Fruit fly (Drosophila melanogaster) whole organism, prepupa: ENCODE measurements around the gene CG43072.
A peak's percentile ranks its signal among the peaks of the same experiment; 100 is the strongest.

Source experiments
- Blimp-1 ChIP-seq: fragments of 200-800 bp; sonication (Bioruptor generic); optimal IDR thresholded peaks from 3 replicates; lab custom pipeline; 2017; ENCODE audit warnings: missing biosample characterization, missing genetic modification characterization, mild to moderate bottlenecking, moderate library complexity, missing genetic modification reagents
- CG10631 ChIP-seq: fragments of 200-800 bp; sonication (Bioruptor generic); optimal IDR thresholded peaks from 2 replicates; lab custom pipeline; 2016; ENCODE audit warnings: missing biosample characterization, missing genetic modification characterization
- CG11762 ChIP-seq: fragments of 200-800 bp; sonication (Bioruptor generic); optimal IDR thresholded peaks from 3 replicates; lab custom pipeline; 2016; ENCODE audit warnings: missing biosample characterization, missing genetic modification characterization; ENCODE audit not compliant: insufficient read depth
- CG11902 ChIP-seq: fragments of 200-800 bp; sonication (Bioruptor generic); optimal IDR thresholded peaks from 3 replicates; lab custom pipeline; 2016; ENCODE audit warnings: missing biosample characterization, missing genetic modification characterization
- CG15336 ChIP-seq: fragments of 200-800 bp; sonication (Bioruptor generic); IDR thresholded peaks from 2 replicates; pipeline ENCODE4 v1.3.6; 2022; ENCODE audit warnings: missing biosample characterization, missing genetic modification characterization
- CG3032 ChIP-seq: fragments of 200-800 bp; optimal IDR thresholded peaks from 2 replicates; lab custom pipeline; 2019; ENCODE audit warnings: missing biosample characterization, mild to moderate bottlenecking, missing genetic modification characterization, moderate library complexity
- CG32006 ChIP-seq: fragments of 200-800 bp; sonication (Bioruptor generic); optimal IDR thresholded peaks from 3 replicates; lab custom pipeline; 2017; ENCODE audit warnings: missing biosample characterization, mild to moderate bottlenecking, missing genetic modification characterization
- CG6854 ChIP-seq: fragments of 200-800 bp; sonication (Bioruptor generic); optimal IDR thresholded peaks from 2 replicates; lab custom pipeline; 2017; ENCODE audit warnings: missing biosample characterization, mild to moderate bottlenecking, missing genetic modification characterization
- Hr38 ChIP-seq: sonication (Bioruptor generic); optimal IDR thresholded peaks from 2 replicates; lab custom pipeline; 2016; ENCODE audit warnings: missing biosample characterization, missing genetic modification characterization
- Smox ChIP-seq: fragments of 200-800 bp; sonication (Bioruptor generic); optimal IDR thresholded peaks from 3 replicates; lab custom pipeline; 2016; ENCODE audit warnings: missing biosample characterization, missing genetic modification characterization
- Sox102F ChIP-seq: fragments of 200-800 bp; sonication (Bioruptor generic); optimal IDR thresholded peaks from 2 replicates; lab custom pipeline; 2016; ENCODE audit warnings: missing biosample characterization, mild to moderate bottlenecking, missing genetic modification characterization
- Sox15 ChIP-seq: fragments of 200-800 bp; sonication (Bioruptor generic); optimal IDR thresholded peaks from 3 replicates; lab custom pipeline; 2016; ENCODE audit warnings: missing biosample characterization, missing genetic modification characterization
- fd59A ChIP-seq: fragments of 200-800 bp; sonication (Bioruptor generic); optimal IDR thresholded peaks from 2 replicates; lab custom pipeline; 2017; ENCODE audit warnings: missing biosample characterization, mild to moderate bottlenecking, missing genetic modification characterization, missing genetic modification reagents
- lz ChIP-seq: fragments of 200-800 bp; sonication (Bioruptor generic); optimal IDR thresholded peaks from 3 replicates; lab custom pipeline; 2016; ENCODE audit warnings: missing biosample characterization, missing genetic modification characterization

- TF ChIP-seq Sox15 (GFP tag; lab: Kevin White, UChicago) (no peak), CG15336 (GFP tag; lab: Robert Waterston, UW) (peak; percentile 39; the same call in 1 of the 2 replicates), CG11902 (GFP tag; lab: Kevin White, UChicago) (no peak), CG6854 (GFP tag; lab: Kevin White, UChicago) (no peak), CG3032 (tag; lab: Kevin White, UChicago) (peak; percentile 41), Blimp-1 (GFP tag; lab: Kevin White, UChicago) (no peak), fd59A (no peak), lz (GFP tag; lab: Kevin White, UChicago) (peak; percentile 18), CG10631 (GFP tag; lab: Kevin White, UChicago) (peak; percentile 30), Sox102F (no peak), Smox (GFP tag; lab: Kevin White, UChicago) (peak; percentile 18), CG32006 (GFP tag; lab: Kevin White, UChicago) (peak; percentile 53), CG11762 (GFP tag; lab: Kevin White, UChicago) (no peak), Hr38 (GFP tag; lab: Kevin White, UChicago) (no peak)
Measured at dm6 chr3L:21047037-21047436, 18.6 kb upstream of the CG43072 start.
